Worm (Caenorhabditis elegans) whole organism, L2 larva: ENCODE measurements around the gene M03B6.3.

Experiments
- C34F6.9 ChIP-seq: fragments of 150-350 bp; optimal IDR thresholded peaks from 2 replicates; lab custom pipeline; 2014; ENCODE audit warnings: missing biosample characterization, missing genetic modification characterization
- R02D3.7 ChIP-seq: fragments of 150-350 bp; optimal IDR thresholded peaks from 2 replicates; lab custom pipeline; 2014; ENCODE audit warnings: missing biosample characterization, missing genetic modification characterization
- aly-2 ChIP-seq: fragments of 150-350 bp; optimal IDR thresholded peaks from 2 replicates; lab custom pipeline; 2014; ENCODE audit warnings: missing biosample characterization, missing genetic modification characterization
- ama-1 ChIP-seq: fragments of 150-350 bp; optimal IDR thresholded peaks from 2 replicates; lab custom pipeline; 2018; ENCODE audit warnings: inconsistent platforms
- ceh-82 ChIP-seq: fragments of 150-350 bp; optimal IDR thresholded peaks from 2 replicates; lab custom pipeline; 2014; ENCODE audit warnings: missing biosample characterization, missing genetic modification characterization
- crh-2 ChIP-seq: sonication (generic microtip); optimal IDR thresholded peaks from 2 replicates; lab custom pipeline; 2017; ENCODE audit warnings: missing biosample characterization, missing genetic modification characterization
- egl-27 ChIP-seq: sonication (generic microtip); optimal IDR thresholded peaks from 3 replicates; lab custom pipeline; 2017; ENCODE audit warnings: missing biosample characterization, missing genetic modification reagents, missing genetic modification characterization
- elt-1 ChIP-seq: fragments of 150-350 bp; optimal IDR thresholded peaks from 2 replicates; lab custom pipeline; 2014; ENCODE audit warnings: missing biosample characterization, missing genetic modification characterization
- elt-3 ChIP-seq: sonication (generic microtip); optimal IDR thresholded peaks from 2 replicates; lab custom pipeline; 2017; ENCODE audit warnings: missing biosample characterization, missing genetic modification characterization
- gmeb-1 ChIP-seq: fragments of 150-350 bp; optimal IDR thresholded peaks from 2 replicates; lab custom pipeline; 2014; ENCODE audit warnings: missing biosample characterization, missing genetic modification characterization
- lin-11 ChIP-seq: fragments of 150-350 bp; sonication (generic microtip); optimal IDR thresholded peaks from 2 replicates; lab custom pipeline; 2014; ENCODE audit warnings: missing biosample characterization, missing genetic modification characterization, inconsistent platforms, mixed read lengths
- lin-13 ChIP-seq: fragments of 150-350 bp; optimal IDR thresholded peaks from 2 replicates; lab custom pipeline; 2014; ENCODE audit warnings: missing biosample characterization, missing genetic modification reagents, missing genetic modification characterization
- lin-39 ChIP-seq: fragments of 150-350 bp; optimal IDR thresholded peaks from 2 replicates; lab custom pipeline; 2014; ENCODE audit warnings: missing biosample characterization, missing genetic modification reagents, missing genetic modification characterization
- lsy-2 ChIP-seq, 2 experiments: fragments of 150-350 bp in 1 of 2; sonication (generic microtip) in 1 of 2; optimal IDR thresholded peaks; 2 replicates each; lab custom pipeline; 2014 to 2017; ENCODE audit warnings: missing biosample characterization in 2 of 2, missing genetic modification characterization in 2 of 2
- mab-5 ChIP-seq: fragments of 150-350 bp; optimal IDR thresholded peaks from 2 replicates; lab custom pipeline; 2014; ENCODE audit warnings: missing biosample characterization, missing genetic modification characterization
- mdl-1 ChIP-seq, 2 experiments: fragments of 150-350 bp in 1 of 2; sonication (generic microtip) in 1 of 2; optimal IDR thresholded peaks; 2 replicates each; lab custom pipeline; 2017; ENCODE audit warnings: missing biosample characterization in 2 of 2, missing genetic modification characterization in 2 of 2
- nhr-10 ChIP-seq: sonication (generic microtip); optimal IDR thresholded peaks from 2 replicates; lab custom pipeline; 2017; ENCODE audit warnings: missing biosample characterization, missing genetic modification characterization
- nhr-11 ChIP-seq: fragments of 150-350 bp; optimal IDR thresholded peaks from 2 replicates; lab custom pipeline; 2014; ENCODE audit warnings: missing biosample characterization, missing genetic modification characterization
- nhr-129 ChIP-seq: fragments of 150-350 bp; optimal IDR thresholded peaks from 2 replicates; lab custom pipeline; 2014; ENCODE audit warnings: missing biosample characterization, missing genetic modification characterization
- nhr-21 ChIP-seq: fragments of 150-350 bp; optimal IDR thresholded peaks from 2 replicates; lab custom pipeline; 2014; ENCODE audit warnings: missing biosample characterization, missing genetic modification characterization
- nhr-237 ChIP-seq: fragments of 150-350 bp; optimal IDR thresholded peaks from 2 replicates; lab custom pipeline; 2014; ENCODE audit warnings: missing biosample characterization, missing genetic modification characterization
- nhr-25 ChIP-seq: fragments of 150-350 bp; sonication (generic microtip); optimal IDR thresholded peaks from 3 replicates; lab custom pipeline; 2014; ENCODE audit warnings: missing biosample characterization, missing genetic modification characterization
- nhr-6 ChIP-seq: fragments of 150-350 bp; optimal IDR thresholded peaks from 2 replicates; lab custom pipeline; 2014; ENCODE audit warnings: missing biosample characterization, missing genetic modification characterization
- nhr-77 ChIP-seq: fragments of 150-350 bp; optimal IDR thresholded peaks from 2 replicates; lab custom pipeline; 2014; ENCODE audit warnings: missing biosample characterization, missing genetic modification characterization
- peb-1 ChIP-seq: fragments of 150-350 bp; optimal IDR thresholded peaks from 2 replicates; lab custom pipeline; 2014; ENCODE audit warnings: missing biosample characterization, missing genetic modification characterization
- sem-4 ChIP-seq: fragments of 150-350 bp; optimal IDR thresholded peaks from 2 replicates; lab custom pipeline; 2014; ENCODE audit warnings: missing biosample characterization, missing genetic modification reagents, missing genetic modification characterization
- skn-1 ChIP-seq: sonication (generic microtip); optimal IDR thresholded peaks from 2 replicates; lab custom pipeline; 2017; ENCODE audit warnings: missing biosample characterization, missing genetic modification characterization
- sma-9 ChIP-seq, 2 experiments: fragments of 150-350 bp in 1 of 2; sonication (generic microtip) in 1 of 2; optimal IDR thresholded peaks; 2 replicates each; lab custom pipeline; 2014 to 2016; ENCODE audit warnings: missing genetic modification characterization in 2 of 2, mild to moderate bottlenecking in 1 of 2, missing biosample characterization in 1 of 2, missing compliant biosample characterization in 1 of 2, missing genetic modification reagents in 1 of 2, moderate library complexity in 1 of 2
- snpc-4 ChIP-seq: fragments of 150-350 bp; optimal IDR thresholded peaks from 2 replicates; lab custom pipeline; 2014; ENCODE audit warnings: missing biosample characterization, missing genetic modification characterization
- unc-39 ChIP-seq: fragments of 150-350 bp; optimal IDR thresholded peaks from 2 replicates; lab custom pipeline; 2014; ENCODE audit warnings: missing biosample characterization, missing genetic modification characterization
- unc-55 ChIP-seq: fragments of 150-350 bp; sonication (generic microtip); optimal IDR thresholded peaks from 3 replicates; lab custom pipeline; 2014; ENCODE audit warnings: missing biosample characterization, missing genetic modification reagents, missing genetic modification characterization
- unc-62 ChIP-seq: fragments of 150-350 bp; optimal IDR thresholded peaks from 2 replicates; lab custom pipeline; 2014; ENCODE audit warnings: missing biosample characterization, missing genetic modification reagents, missing genetic modification characterization
- zag-1 ChIP-seq: fragments of 150-350 bp; optimal IDR thresholded peaks from 2 replicates; lab custom pipeline; 2014; ENCODE audit warnings: missing biosample characterization, missing genetic modification characterization
- ztf-1 ChIP-seq: fragments of 200-800 bp; sonication (Bioruptor generic); conservative IDR thresholded peaks from 2 replicates; pipeline ENCODE4 v1.3.6; 2022; ENCODE audit warnings: missing genetic modification characterization, missing compliant biosample characterization
- ztf-11 ChIP-seq: sonication (generic microtip); optimal IDR thresholded peaks from 2 replicates; lab custom pipeline; 2017; ENCODE audit warnings: missing biosample characterization, missing genetic modification characterization
- ztf-4 ChIP-seq: fragments of 150-350 bp; optimal IDR thresholded peaks from 2 replicates; lab custom pipeline; 2014; ENCODE audit warnings: missing biosample characterization, missing genetic modification characterization

The M03B6.3 gene

DNA sequence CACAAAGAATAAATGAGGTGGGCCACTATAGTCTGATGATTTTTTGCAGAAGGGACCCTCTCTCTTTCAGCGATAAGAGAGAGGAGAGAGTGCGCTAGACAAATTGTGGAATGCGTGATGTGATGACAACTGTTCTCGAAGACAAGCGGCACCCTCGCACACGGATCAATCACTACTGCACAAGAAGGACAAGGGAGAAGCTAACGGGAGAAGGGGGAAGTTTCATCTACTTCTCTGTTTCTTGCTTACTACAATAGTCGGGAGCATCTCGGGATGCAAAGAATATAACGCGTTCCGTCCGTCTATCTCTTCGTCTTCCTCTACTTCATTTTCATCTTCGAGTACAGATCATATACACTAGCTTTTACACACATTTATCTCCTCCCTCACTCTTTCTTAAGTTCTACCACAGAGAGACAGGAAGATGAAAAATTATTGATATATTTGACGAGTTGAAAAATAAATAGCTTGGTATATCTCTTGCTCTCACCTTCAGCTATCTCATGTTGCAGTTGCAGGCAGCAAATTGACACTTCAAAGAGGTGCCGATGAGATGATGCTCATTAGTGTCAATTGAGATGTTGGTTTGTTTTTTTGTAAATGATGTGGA, 9.3 kb upstream of the M03B6.3 start (continued):
- TF ChIP-seq unc-55 (GFP tag; lab: Kevin White, UChicago) (no peak), ztf-11 (no peak), ztf-4 (tag; lab: Kevin White, UChicago) (no peak), mdl-1 (tag; optimal IDR thresholded peaks at IDR 0.05; lab: Kevin White, UChicago) (no peak), peb-1 (tag; lab: Kevin White, UChicago) (no peak), egl-27 (tag; lab: Kevin White, UChicago) (no peak), nhr-10 (tag; lab: Kevin White, UChicago) (no peak), elt-3 (tag; lab: Kevin White, UChicago) (no peak), gmeb-1 (no peak), lin-11 (tag; lab: Kevin White, UChicago) (no peak), nhr-77 (no peak), unc-62 (GFP tag; lab: Kevin White, UChicago) (no peak), skn-1 (tag; lab: Kevin White, UChicago) (no peak), mab-5 (peak; percentile 1), elt-1 (tag; lab: Kevin White, UChicago) (no peak), ama-1 (lab: Kevin White, UChicago) (no peak)

DNA sequence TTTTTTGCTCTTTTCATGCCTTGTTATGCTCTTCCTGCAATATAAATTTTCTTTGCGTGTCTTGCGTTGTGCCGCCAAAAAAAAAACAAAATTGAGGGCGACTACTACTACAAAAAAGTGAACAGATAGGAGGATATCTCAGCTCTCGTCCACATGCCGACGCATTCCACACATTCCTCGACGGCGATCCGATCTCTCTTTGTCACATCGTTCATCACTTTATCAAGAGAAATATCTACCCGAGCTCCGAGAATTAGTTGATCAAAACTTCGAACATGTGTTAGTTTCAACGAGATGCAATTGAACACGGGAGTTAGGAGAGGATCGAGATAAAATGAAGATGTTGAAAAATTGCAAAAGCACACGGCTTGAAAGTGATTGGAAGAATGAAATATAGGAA, 7.0 kb upstream of the M03B6.3 start:
- TF ChIP-seq egl-27 (tag; lab: Kevin White, UChicago) (no peak), sma-9 (GFP tag; optimal IDR thresholded peaks at IDR 0.05; lab: Kevin White, UChicago) (peak; percentile 51), sma-9 (tag; optimal IDR thresholded peaks at IDR 0.05; lab: Kevin White, UChicago) (no peak)

DNA sequence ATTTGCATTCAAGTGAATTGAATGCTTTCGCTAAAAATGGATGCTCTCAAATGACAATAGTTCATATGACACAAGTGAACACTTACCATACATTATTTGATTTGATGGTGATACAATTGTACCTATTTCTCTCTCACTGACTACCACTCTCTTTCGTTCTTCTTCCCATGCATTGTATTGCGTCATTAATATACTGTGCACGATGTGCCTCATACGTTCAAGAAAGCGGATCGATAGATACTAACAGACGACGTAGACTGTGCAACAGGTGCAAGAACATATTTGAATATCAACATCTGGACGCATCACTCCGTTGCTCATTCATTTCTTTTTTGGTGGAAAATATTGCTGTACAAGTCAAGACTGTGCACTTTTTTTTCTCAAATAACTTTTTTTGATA, 5.4 kb downstream of the M03B6.3 start, which contains the start of gene M03B6.4:
Gene M03B6.4 (plus strand): TSS at position 149 of the 400 bp plus-strand sequence.
- no peak for TF ChIP-seq lin-11 (tag; lab: Kevin White, UChicago)
- TF ChIP-seq nhr-129 (tag; lab: Kevin White, UChicago) = peak; percentile 44
- TF ChIP-seq, all 48 proteins: peak for 1

DNA sequence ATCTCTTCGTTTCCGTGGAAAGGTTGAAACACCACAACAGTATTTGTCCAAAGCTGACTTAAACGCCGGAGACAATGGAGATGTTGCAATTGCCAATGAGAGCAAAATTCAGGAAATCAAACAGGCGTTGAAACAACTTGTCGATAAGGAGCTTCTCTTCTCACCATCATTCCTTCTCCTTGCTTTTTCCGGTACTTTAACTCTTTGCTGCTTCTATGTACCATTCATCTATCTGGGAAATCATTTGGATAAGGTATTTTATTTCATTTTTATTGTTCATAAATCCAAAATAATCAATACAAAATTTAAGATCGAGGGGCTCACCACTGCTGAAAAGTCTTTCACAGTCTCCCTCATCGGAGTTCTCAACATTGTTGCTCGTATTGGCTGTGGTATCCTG, 8.2 kb downstream of the M03B6.3 start:
- TF ChIP-seq mdl-1 (tag; optimal IDR thresholded peaks at IDR 0.05; lab: Kevin White, UChicago) = no peak
- TF ChIP-seq nhr-25 (tag; lab: Kevin White, UChicago) = no peak
- no peak for TF ChIP-seq ama-1 (lab: Kevin White, UChicago)
- TF ChIP-seq R02D3.7 (tag; lab: Kevin White, UChicago) = no peak
- no peak for TF ChIP-seq sma-9 (GFP tag; optimal IDR thresholded peaks at IDR 0.05; lab: Kevin White, UChicago)
- TF ChIP-seq sma-9 (tag; optimal IDR thresholded peaks at IDR 0.05; lab: Kevin White, UChicago) = no peak
- no peak for TF ChIP-seq snpc-4 (tag; lab: Kevin White, UChicago)
- no peak for TF ChIP-seq sem-4 (tag; lab: Kevin White, UChicago)
- no peak for TF ChIP-seq elt-1 (tag; lab: Kevin White, UChicago)
- TF ChIP-seq zag-1 = no peak
- TF ChIP-seq lin-13 (GFP tag; lab: Kevin White, UChicago) = no peak
- no peak for TF ChIP-seq unc-39 (tag; lab: Kevin White, UChicago)
- no peak for TF ChIP-seq ztf-1 (GFP tag; lab: Robert Waterston, UW)
- no peak for TF ChIP-seq nhr-129 (tag; lab: Kevin White, UChicago)
- TF ChIP-seq nhr-6 (tag; lab: Kevin White, UChicago) = no peak

DNA sequence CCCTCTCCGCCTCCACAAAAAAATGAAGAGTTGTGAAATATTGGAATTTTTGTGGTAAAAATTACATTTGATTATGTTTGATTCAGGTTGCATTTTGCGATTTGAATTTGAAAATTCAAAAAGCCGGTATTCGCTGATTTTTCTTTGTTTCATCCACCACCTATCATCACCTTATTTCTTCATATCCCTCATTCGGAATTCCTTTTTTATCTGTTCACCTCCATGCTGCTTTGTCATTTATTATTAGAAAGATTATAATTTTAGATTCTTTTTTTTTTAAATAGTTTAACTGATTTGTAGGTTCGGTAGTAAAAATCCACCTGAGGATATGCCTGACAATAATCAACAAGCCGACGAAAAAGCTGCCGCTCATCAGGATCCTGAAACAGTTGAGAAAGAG, 11.5 kb downstream of the M03B6.3 start, which contains the start of gene mct-3:
Gene mct-3 (plus strand): TSS at position 301 of the 400 bp plus-strand sequence.
- TF ChIP-seq nhr-237 (tag; lab: Kevin White, UChicago) (no peak), lin-39 (no peak), nhr-11 (tag; lab: Kevin White, UChicago) (no peak), ceh-82 (no peak), C34F6.9 (no peak), elt-3 (tag; lab: Kevin White, UChicago) (no peak), egl-27 (tag; lab: Kevin White, UChicago) (no peak), unc-62 (GFP tag; lab: Kevin White, UChicago) (no peak), zag-1 (no peak), unc-39 (tag; lab: Kevin White, UChicago) (no peak), lsy-2 (tag; optimal IDR thresholded peaks at IDR 0.05; lab: Kevin White, UChicago) (no peak), crh-2 (no peak), unc-55 (GFP tag; lab: Kevin White, UChicago) (no peak), aly-2 (tag; lab: Kevin White, UChicago) (no peak), elt-1 (tag; lab: Kevin White, UChicago) (no peak), nhr-21 (tag; lab: Kevin White, UChicago) (no peak), nhr-6 (tag; lab: Kevin White, UChicago) (no peak)
- TF ChIP-seq, all 48 proteins: peak for 0
